Fruit fly (Drosophila melanogaster): ENCODE results near the gene Reck.

DNA sequence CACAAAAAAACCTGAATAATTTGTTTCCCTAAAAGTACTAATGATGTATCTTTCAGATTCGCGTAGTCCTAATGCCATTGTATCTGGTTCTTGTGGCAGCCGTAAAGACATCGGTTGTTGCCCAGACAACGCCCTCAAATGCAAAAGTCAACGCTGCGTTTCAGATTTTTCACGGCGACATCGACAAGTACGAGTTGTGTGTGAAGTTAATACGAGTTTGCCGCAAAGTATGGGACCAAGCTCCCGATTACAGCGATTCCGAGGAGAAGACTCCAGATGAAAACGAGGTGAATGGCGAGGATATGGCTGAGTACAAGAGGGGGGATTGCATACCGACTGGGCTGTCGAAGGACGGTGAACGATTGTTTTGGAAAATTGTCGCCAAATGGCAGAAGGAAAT lies 33.8 kb downstream of the Reck start:
- no peak for TF ChIP-seq OdsH (GFP tag; optimal IDR thresholded peaks at IDR 0.05)
- TF ChIP-seq CG16779 (tag; optimal IDR thresholded peaks at IDR 0.05), result no peak
- no peak for TF ChIP-seq eg (GFP tag; IDR thresholded peaks at IDR 0.05)
- TF ChIP-seq Eip75B (GFP tag; optimal IDR thresholded peaks at IDR 0.05), result no peak
- TF ChIP-seq dac (GFP tag; optimal IDR thresholded peaks at IDR 0.05), result no peak
- TF ChIP-seq Lpt (GFP tag; optimal IDR thresholded peaks at IDR 0.05), result no peak
- TF ChIP-seq achi (GFP tag; optimal IDR thresholded peaks at IDR 0.05), result no peak
- TF ChIP-seq Hr4 (GFP tag; optimal IDR thresholded peaks at IDR 0.05), result no peak
- no peak for TF ChIP-seq Hr39 (GFP tag; optimal IDR thresholded peaks at IDR 0.05)
- TF ChIP-seq acj6 (GFP tag; optimal IDR thresholded peaks at IDR 0.05), result no peak
- no peak for TF ChIP-seq fkh (GFP tag; optimal IDR thresholded peaks at IDR 0.05)

All from whole organism, prepupa.